Worm (Caenorhabditis elegans): ENCODE results near the gene cest-2.3.

DNA sequence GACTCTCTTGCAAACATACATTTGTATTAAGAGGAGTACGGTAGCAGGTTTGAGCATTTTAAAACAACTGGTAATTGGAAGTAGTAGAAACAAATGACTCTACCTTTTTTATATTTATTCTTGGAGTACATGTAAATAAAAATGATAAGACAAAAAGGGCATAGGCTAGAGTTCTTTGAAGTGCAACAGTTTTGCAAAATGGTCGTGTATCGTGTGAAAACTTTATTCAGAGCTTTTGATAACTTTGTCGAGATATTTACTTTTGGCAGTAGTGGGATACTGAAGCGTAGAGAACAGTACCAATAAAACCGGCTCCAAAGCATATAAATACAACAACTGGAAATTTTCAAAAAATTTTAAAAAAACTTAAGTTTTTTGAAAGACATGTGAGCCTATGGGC is 16.1 kb downstream of the cest-2.3 start, which contains the start of gene cest-1.1:
- TF ChIP-seq ama-1 (optimal IDR thresholded peaks at IDR 0.05) (no peak), blmp-1 (tag; optimal IDR thresholded peaks at IDR 0.05; ENCODE audit: insufficient read depth) (no peak), dmd-4 (tag; optimal IDR thresholded peaks at IDR 0.05) (no peak), zag-1 (tag; optimal IDR thresholded peaks at IDR 0.05) (no peak), ZK546.5 (tag; optimal IDR thresholded peaks at IDR 0.05) (no peak), F13H6.1 (tag; optimal IDR thresholded peaks at IDR 0.05) (no peak), fos-1 (tag; optimal IDR thresholded peaks at IDR 0.05) (no peak), ztf-4 (tag; optimal IDR thresholded peaks at IDR 0.05) (no peak), R02D3.7 (tag; optimal IDR thresholded peaks at IDR 0.05) (no peak)

Data from whole organism, L2 larva.